Worm (Caenorhabditis elegans) whole organism, midembryonic: ENCODE data around the gene Y57E12AL.1.

Experiments used
- cog-1 ChIP-seq: sonication (generic microtip); optimal IDR thresholded peaks from 2 replicates; lab custom pipeline; 2016; ENCODE audit warnings: missing genetic modification characterization, missing compliant biosample characterization
- flt-1 ChIP-seq: fragments of 200-800 bp; sonication (Bioruptor generic); IDR thresholded peaks from 2 replicates; pipeline ENCODE4 v1.3.6; 2022; ENCODE audit warnings: missing genetic modification characterization, missing compliant biosample characterization
- med-1 ChIP-seq: sonication (generic microtip); optimal IDR thresholded peaks from 2 replicates; lab custom pipeline; 2017; ENCODE audit warnings: missing genetic modification characterization, mild to moderate bottlenecking, missing compliant biosample characterization, antibody characterized with exemption, missing genetic modification reagents; ENCODE audit not compliant: insufficient read depth
- ztf-23 ChIP-seq: fragments of 200-800 bp; sonication (Bioruptor generic); IDR thresholded peaks from 2 replicates; pipeline ENCODE4 v1.3.6; 2022; ENCODE audit warnings: missing genetic modification reagents, missing genetic modification characterization, missing compliant biosample characterization
- ztf-29 ChIP-seq: fragments of 200-800 bp; sonication (Bioruptor generic); IDR thresholded peaks from 2 replicates; pipeline ENCODE4 v1.3.6; 2022; ENCODE audit warnings: missing genetic modification reagents, missing genetic modification characterization, missing compliant biosample characterization

- no peak for TF ChIP-seq cog-1 (tag; lab: Kevin White, UChicago)
- no peak for TF ChIP-seq ztf-23 (GFP tag; lab: Robert Waterston, UW)
- no peak for TF ChIP-seq flt-1 (GFP tag; lab: Robert Waterston, UW)
- TF ChIP-seq med-1 = no peak
- TF ChIP-seq ztf-29 = no peak
These were observed 37.3 kb upstream of the Y57E12AL.1 start for ce11 chrV:7022981-7023380.
